Fruit fly (Drosophila melanogaster) whole organism, adult: ENCODE results near the gene GstD5.

Experiments used
- CG11617 ChIP-seq: fragments of 200-800 bp; sonication (Bioruptor generic); optimal IDR thresholded peaks from 2 replicates; lab custom pipeline; 2017; ENCODE audit warnings: mild to moderate bottlenecking, missing biosample characterization, missing genetic modification reagents, missing genetic modification characterization
- CG12768 ChIP-seq: fragments of 200-800 bp; sonication (Bioruptor generic); optimal IDR thresholded peaks from 2 replicates; lab custom pipeline; 2017; ENCODE audit warnings: missing biosample characterization, missing genetic modification characterization, mild to moderate bottlenecking, moderate library complexity, missing genetic modification reagents
- CG14711 ChIP-seq: fragments of 200-800 bp; sonication (Bioruptor generic); optimal IDR thresholded peaks from 2 replicates; lab custom pipeline; 2018; ENCODE audit warnings: missing biosample characterization, mild to moderate bottlenecking, missing genetic modification characterization, moderate library complexity
- CG1620 ChIP-seq: fragments of 200-800 bp; sonication (Bioruptor generic); optimal IDR thresholded peaks from 2 replicates; lab custom pipeline; 2016; ENCODE audit warnings: missing biosample characterization, missing genetic modification characterization
- CG33017 ChIP-seq: fragments of 200-800 bp; sonication (Bioruptor generic); optimal IDR thresholded peaks from 2 replicates; lab custom pipeline; 2018; ENCODE audit warnings: missing biosample characterization, mild to moderate bottlenecking, missing genetic modification characterization, moderate library complexity
- CG5204 ChIP-seq: fragments of 200-800 bp; sonication (Bioruptor generic); optimal IDR thresholded peaks from 2 replicates; lab custom pipeline; 2016; ENCODE audit warnings: missing biosample characterization, missing genetic modification characterization
- CG7045 ChIP-seq: fragments of 200-800 bp; sonication (Bioruptor generic); optimal IDR thresholded peaks from 2 replicates; lab custom pipeline; 2017; ENCODE audit warnings: missing biosample characterization, mild to moderate bottlenecking, missing genetic modification characterization
- CG7101 ChIP-seq: fragments of 200-800 bp; sonication (Bioruptor generic); optimal IDR thresholded peaks from 2 replicates; lab custom pipeline; 2018; ENCODE audit warnings: missing biosample characterization, mild to moderate bottlenecking, missing genetic modification characterization, moderate library complexity
- Clk ChIP-seq: fragments of 200-800 bp; sonication (Bioruptor generic); optimal IDR thresholded peaks from 2 replicates; lab custom pipeline; 2017; ENCODE audit warnings: missing biosample characterization, missing genetic modification characterization
- Crg-1 ChIP-seq: fragments of 200-800 bp; sonication (Bioruptor generic); optimal IDR thresholded peaks from 2 replicates; lab custom pipeline; 2016; ENCODE audit warnings: missing biosample characterization, missing genetic modification characterization
- Hr96 ChIP-seq: fragments of 200-800 bp; sonication (Bioruptor generic); optimal IDR thresholded peaks from 2 replicates; lab custom pipeline; 2016; ENCODE audit warnings: missing biosample characterization, missing genetic modification characterization
- Mnt ChIP-seq: fragments of 200-800 bp; sonication (Bioruptor generic); optimal IDR thresholded peaks from 2 replicates; lab custom pipeline; 2016; ENCODE audit warnings: missing biosample characterization, mild to moderate bottlenecking, missing genetic modification characterization
- bab1 ChIP-seq: fragments of 200-800 bp; sonication (Bioruptor generic); optimal IDR thresholded peaks from 3 replicates; lab custom pipeline; 2019; ENCODE audit warnings: missing biosample characterization, mild to moderate bottlenecking, missing genetic modification characterization, moderate library complexity
- cic ChIP-seq: fragments of 200-800 bp; sonication (Bioruptor generic); optimal IDR thresholded peaks from 2 replicates; lab custom pipeline; 2017; ENCODE audit warnings: missing biosample characterization, mild to moderate bottlenecking, missing genetic modification characterization, moderate library complexity
- cnc ChIP-seq, 2 experiments: fragments of >200 bp; optimal IDR thresholded peaks; 2 replicates each; lab custom pipeline; 2017
- kay ChIP-seq: fragments of 200-800 bp; sonication (Bioruptor generic); peaks from one replicate; lab custom pipeline; 2016; ENCODE audit warnings: missing biosample characterization, missing genetic modification characterization, borderline replicate concordance
- ovo ChIP-seq: fragments of 200-800 bp; sonication (Bioruptor generic); optimal IDR thresholded peaks from 2 replicates; lab custom pipeline; 2016; ENCODE audit warnings: missing biosample characterization, missing genetic modification characterization
- pad ChIP-seq: fragments of 200-800 bp; sonication (Bioruptor generic); optimal IDR thresholded peaks from 3 replicates; lab custom pipeline; 2017; ENCODE audit warnings: missing biosample characterization, missing genetic modification characterization, mild to moderate bottlenecking, moderate library complexity, missing genetic modification reagents
- tj ChIP-seq: fragments of 200-800 bp; sonication (Bioruptor generic); optimal IDR thresholded peaks from 3 replicates; lab custom pipeline; 2017; ENCODE audit warnings: missing biosample characterization, mild to moderate bottlenecking, missing genetic modification characterization, moderate library complexity
- toe ChIP-seq: fragments of 200-800 bp; sonication (Bioruptor generic); optimal IDR thresholded peaks from 2 replicates; lab custom pipeline; 2016; ENCODE audit warnings: missing biosample characterization, missing genetic modification characterization

The GstD5 gene

dm6 chr3R:12406235-12407196 is 31.0 kb downstream of the GstD5 start, which contains the start of gene CG5167:
TSS of gene CG5167 (plus strand) at chr3R:12406532.
- TF ChIP-seq cic (GFP tag; lab: Kevin White, UChicago), result peak; percentile 47
- TF ChIP-seq cnc (optimal IDR thresholded peaks at IDR 0.05; lab: Kevin White, UChicago), result peak in 1 of 2 experiments; percentile 79
- TF ChIP-seq CG5204 (GFP tag; lab: Kevin White, UChicago), result no peak
- TF ChIP-seq Clk (GFP tag; lab: Kevin White, UChicago), result no peak
- TF ChIP-seq CG7045 (GFP tag; lab: Kevin White, UChicago), result peak; percentile 24
- TF ChIP-seq toe (GFP tag; lab: Kevin White, UChicago), result peak; percentile 70
- peak; percentile 33 for TF ChIP-seq Mnt
- TF ChIP-seq Hr96 (GFP tag; lab: Kevin White, UChicago), result peak; percentile 57
- TF ChIP-seq CG7101, result peak; percentile 59
- peak; percentile 70 for TF ChIP-seq CG11617 (GFP tag; lab: Kevin White, UChicago)
- TF ChIP-seq CG1620, result no peak
- peak; percentile 69 for TF ChIP-seq CG33017 (tag; lab: Kevin White, UChicago)
- no peak for TF ChIP-seq Crg-1 (GFP tag; lab: Kevin White, UChicago)
- peak; percentile 28 for TF ChIP-seq tj (GFP tag; lab: Kevin White, UChicago)
- no peak for TF ChIP-seq kay
- peak; percentile 25 for TF ChIP-seq ovo (GFP tag; lab: Kevin White, UChicago)
- TF ChIP-seq CG14711 (tag; lab: Kevin White, UChicago), result peak; percentile 65
- TF ChIP-seq pad (GFP tag; lab: Kevin White, UChicago), result no peak
- TF ChIP-seq bab1 (GFP tag; lab: Kevin White, UChicago), result peak; percentile 60
- peak; percentile 96 for TF ChIP-seq CG12768 (GFP tag; lab: Kevin White, UChicago)

DNA sequence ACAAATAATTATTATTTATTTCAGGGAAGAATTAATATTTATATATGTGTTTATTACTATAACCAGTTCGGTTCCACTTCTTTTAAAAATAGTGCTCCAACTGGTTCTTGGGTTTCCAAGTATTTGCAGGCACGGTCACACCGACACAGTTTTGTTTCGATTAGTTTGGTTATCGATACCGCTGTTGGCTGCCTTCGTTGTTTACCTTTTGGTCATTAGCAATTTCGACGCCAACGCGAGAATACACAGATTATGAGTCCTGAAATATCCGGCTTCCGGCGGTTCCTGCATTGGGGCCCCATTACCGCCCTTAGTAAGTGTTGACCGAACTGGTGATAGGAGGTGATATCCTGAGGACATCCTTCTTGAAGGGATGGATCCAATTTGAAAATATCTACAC is 32.6 kb downstream of the GstD5 start, which contains the start of gene CG5196:
Gene CG5196 (plus strand): TSS at position 157 of the 400 bp plus-strand sequence.
- TF ChIP-seq CG7101 (peak; percentile 35), ovo (GFP tag; lab: Kevin White, UChicago) (no peak), CG12768 (GFP tag; lab: Kevin White, UChicago) (no peak), CG1620 (peak; percentile 20), CG5204 (GFP tag; lab: Kevin White, UChicago) (no peak), kay (no peak), Hr96 (GFP tag; lab: Kevin White, UChicago) (no peak), bab1 (GFP tag; lab: Kevin White, UChicago) (peak; percentile 60), Mnt (peak; percentile 50), CG11617 (GFP tag; lab: Kevin White, UChicago) (peak; percentile 8), cic (GFP tag; lab: Kevin White, UChicago) (peak; percentile 2), CG14711 (tag; lab: Kevin White, UChicago) (peak; percentile 2), CG33017 (tag; lab: Kevin White, UChicago) (no peak), CG7045 (GFP tag; lab: Kevin White, UChicago) (no peak)

- TF ChIP-seq CG1620 (no peak), pad (GFP tag; lab: Kevin White, UChicago) (no peak), ovo (GFP tag; lab: Kevin White, UChicago) (no peak), kay (no peak), CG14711 (tag; lab: Kevin White, UChicago) (no peak), CG7101 (no peak), cic (GFP tag; lab: Kevin White, UChicago) (no peak), bab1 (GFP tag; lab: Kevin White, UChicago) (no peak), CG5204 (GFP tag; lab: Kevin White, UChicago) (no peak), Mnt (no peak)
Observed at dm6 chr3R:12411449-12411848, 35.9 kb downstream of the GstD5 start.

DNA sequence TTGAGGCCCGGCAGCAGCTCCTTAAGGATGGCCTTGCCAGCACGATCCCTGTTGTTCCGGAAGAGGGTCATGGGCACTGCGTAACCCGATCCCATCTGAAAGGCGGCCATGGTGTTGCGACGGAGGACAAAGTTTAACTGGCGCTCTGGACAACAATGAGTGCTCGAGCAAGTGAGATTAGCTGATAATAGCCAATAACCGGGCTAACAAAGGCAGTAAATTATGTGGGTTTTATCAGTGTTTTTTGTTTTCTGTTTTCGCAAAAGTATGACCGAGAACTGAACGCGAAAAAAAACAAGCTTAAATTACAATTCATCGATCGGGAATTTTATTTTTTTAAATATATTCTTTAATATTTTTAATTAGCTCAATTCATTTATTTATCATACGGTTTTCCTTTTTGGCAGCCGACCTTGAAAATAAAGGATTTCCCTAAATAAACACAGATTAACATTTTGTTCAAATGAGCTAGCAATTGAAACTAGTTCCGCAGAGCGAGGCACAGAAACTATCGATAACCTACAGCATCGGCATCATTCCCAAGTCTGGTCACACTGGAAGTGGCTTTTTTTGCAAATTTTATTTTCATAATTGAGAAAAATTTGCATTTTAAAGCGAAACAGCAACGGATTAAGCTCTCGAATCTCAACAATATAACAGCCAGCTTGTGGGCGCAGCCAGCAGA is 37.9 kb downstream of the GstD5 start, which contains the start of the genes Dip-C and pps:
Gene Dip-C (minus strand): TSS at position 486 of the 685 bp plus-strand sequence.
Gene pps (plus strand): TSS at position 555 of the 685 bp plus-strand sequence.
- no peak for TF ChIP-seq cic (GFP tag; lab: Kevin White, UChicago)
- TF ChIP-seq CG5204 (GFP tag; lab: Kevin White, UChicago), result no peak
- no peak for TF ChIP-seq tj (GFP tag; lab: Kevin White, UChicago)
- no peak for TF ChIP-seq CG7045 (GFP tag; lab: Kevin White, UChicago)
- TF ChIP-seq CG14711 (tag; lab: Kevin White, UChicago), result no peak
- TF ChIP-seq CG11617 (GFP tag; lab: Kevin White, UChicago), result peak; percentile 11
- no peak for TF ChIP-seq CG12768 (GFP tag; lab: Kevin White, UChicago)
- no peak for TF ChIP-seq Clk (GFP tag; lab: Kevin White, UChicago)
- no peak for TF ChIP-seq ovo (GFP tag; lab: Kevin White, UChicago)
- TF ChIP-seq CG1620, result no peak
- TF ChIP-seq pad (GFP tag; lab: Kevin White, UChicago), result no peak
- TF ChIP-seq Hr96 (GFP tag; lab: Kevin White, UChicago), result no peak
- no peak for TF ChIP-seq Crg-1 (GFP tag; lab: Kevin White, UChicago)
- no peak for TF ChIP-seq kay
- TF ChIP-seq CG33017 (tag; lab: Kevin White, UChicago), result peak; percentile 27
- no peak for TF ChIP-seq CG7101
- TF ChIP-seq Mnt, result peak; percentile 10
- no peak for TF ChIP-seq toe (GFP tag; lab: Kevin White, UChicago)
- no peak for TF ChIP-seq cnc (optimal IDR thresholded peaks at IDR 0.05; lab: Kevin White, UChicago)
- TF ChIP-seq bab1 (GFP tag; lab: Kevin White, UChicago), result peak; percentile 14
